Fruit fly (Drosophila melanogaster) whole organism, embryonic: ENCODE data around the gene CG7409.

Experiments
- C15 ChIP-seq: fragments of 200-800 bp; sonication (Bioruptor generic); IDR thresholded peaks from 3 replicates; pipeline ENCODE4 v1.3.6; 2022; ENCODE audit warnings: missing biosample characterization, missing genetic modification characterization
- CG10274 ChIP-seq: fragments of 200-800 bp; sonication (Bioruptor generic); optimal IDR thresholded peaks from 3 replicates; lab custom pipeline; 2017; ENCODE audit warnings: missing biosample characterization, mild to moderate bottlenecking, missing genetic modification characterization
- CG12155 ChIP-seq: fragments of 200-800 bp; sonication (Bioruptor generic); optimal IDR thresholded peaks from 3 replicates; lab custom pipeline; 2016; ENCODE audit warnings: missing biosample characterization, missing genetic modification characterization
- CG14965 ChIP-seq: fragments of 200-800 bp; sonication (Bioruptor generic); optimal IDR thresholded peaks from 2 replicates; lab custom pipeline; 2016; ENCODE audit warnings: missing biosample characterization, missing genetic modification characterization, borderline replicate concordance
- CG2678 ChIP-seq: fragments of 200-800 bp; sonication (Bioruptor generic); optimal IDR thresholded peaks from 3 replicates; lab custom pipeline; 2019; ENCODE audit warnings: missing biosample characterization, mild to moderate bottlenecking, missing genetic modification characterization, moderate library complexity
- CG31224 ChIP-seq: fragments of 200-800 bp; sonication (Bioruptor generic); IDR thresholded peaks from 2 replicates; pipeline ENCODE4 v1.3.6; 2022; ENCODE audit warnings: missing biosample characterization, missing genetic modification characterization
- CG31441 ChIP-seq: fragments of 200-800 bp; sonication (Bioruptor generic); IDR thresholded peaks from 2 replicates; pipeline ENCODE4 v1.3.6; 2022; ENCODE audit warnings: missing biosample characterization, missing genetic modification characterization
- CG4360 ChIP-seq: fragments of 200-800 bp; sonication (Bioruptor generic); IDR thresholded peaks from 2 replicates; pipeline ENCODE4 v1.3.6; 2022; ENCODE audit warnings: missing biosample characterization, missing genetic modification characterization
- CG7928 ChIP-seq: fragments of 200-800 bp; sonication (Bioruptor generic); optimal IDR thresholded peaks from 2 replicates; lab custom pipeline; 2017; ENCODE audit warnings: missing biosample characterization, mild to moderate bottlenecking, missing genetic modification characterization
- E2f1 ChIP-seq: fragments of 200-800 bp; sonication (Bioruptor generic); IDR thresholded peaks from 2 replicates; pipeline ENCODE4 v1.3.6; 2022; ENCODE audit warnings: missing biosample characterization, missing genetic modification characterization
- Hand ChIP-seq: fragments of 200-800 bp; sonication (Bioruptor generic); optimal IDR thresholded peaks from 2 replicates; lab custom pipeline; 2017; ENCODE audit warnings: mild to moderate bottlenecking, missing biosample characterization, missing genetic modification reagents, missing genetic modification characterization
- Optix ChIP-seq: fragments of 200-800 bp; sonication (Bioruptor generic); IDR thresholded peaks from 3 replicates; pipeline ENCODE4 v1.3.6; 2022; ENCODE audit warnings: missing biosample characterization, missing genetic modification characterization
- Pdp1 ChIP-seq, 2 experiments: fragments of 200-800 bp; sonication (Bioruptor generic); optimal IDR thresholded peaks; 3 replicates each; lab custom pipeline; 2016; ENCODE audit warnings: missing biosample characterization in 2 of 2, missing genetic modification characterization in 2 of 2, mild to moderate bottlenecking in 1 of 2, moderate library complexity in 1 of 2
- Poxn ChIP-seq: fragments of 200-800 bp; sonication (Bioruptor generic); IDR thresholded peaks from 2 replicates; pipeline ENCODE4 v1.3.6; 2022; ENCODE audit warnings: missing biosample characterization, missing genetic modification characterization
- Trl ChIP-seq, 3 experiments: fragments of >200 bp in 2 of 3; fragments of 200-800 bp in 1 of 3; sonication (Bioruptor generic) in 1 of 3; optimal IDR thresholded peaks; 2 replicates in 1 of 3; 3 replicates in 2 of 3; lab custom pipeline; 2016 to 2017; ENCODE audit warnings: missing biosample characterization in 1 of 3, missing genetic modification characterization in 1 of 3
- bcd ChIP-seq: fragments of 200-800 bp; sonication (Bioruptor generic); optimal IDR thresholded peaks from 2 replicates; lab custom pipeline; 2017; ENCODE audit warnings: missing biosample characterization, mild to moderate bottlenecking, missing genetic modification characterization
- cg ChIP-seq: fragments of 200-800 bp; sonication (Bioruptor generic); optimal IDR thresholded peaks from 3 replicates; lab custom pipeline; 2019; ENCODE audit warnings: missing biosample characterization, mild to moderate bottlenecking, missing genetic modification characterization, moderate library complexity
- chinmo ChIP-seq: fragments of 200-800 bp; sonication (Bioruptor generic); IDR thresholded peaks from 4 replicates; pipeline ENCODE4 v1.3.6; 2022; ENCODE audit warnings: missing biosample characterization, missing genetic modification characterization; ENCODE audit not compliant: partially characterized antibody
- fu2 ChIP-seq: fragments of 200-800 bp; sonication (Bioruptor generic); optimal IDR thresholded peaks from 2 replicates; lab custom pipeline; 2016; ENCODE audit warnings: missing biosample characterization, missing genetic modification characterization
- hkb ChIP-seq, 2 experiments: fragments of 200-800 bp in 1 of 2; fragments of >200 bp in 1 of 2; sonication (Bioruptor generic) in 1 of 2; IDR thresholded peaks in 1 of 2; optimal IDR thresholded peaks in 1 of 2; 2 replicates each; pipeline versions ENCODE4 v1.3.6 to Lab custom; 2017 to 2022; ENCODE audit warnings: missing biosample characterization in 1 of 2, missing genetic modification characterization in 1 of 2
- inv ChIP-seq: fragments of 200-800 bp; sonication (Bioruptor generic); IDR thresholded peaks from 2 replicates; pipeline ENCODE4 v1.3.6; 2022; ENCODE audit warnings: missing biosample characterization, missing genetic modification characterization; ENCODE audit not compliant: partially characterized antibody
- kah ChIP-seq: fragments of 200-800 bp; sonication (Bioruptor generic); optimal IDR thresholded peaks from 2 replicates; lab custom pipeline; 2018; ENCODE audit warnings: missing biosample characterization, mild to moderate bottlenecking, missing genetic modification characterization
- lola ChIP-seq, 3 experiments: fragments of >200 bp in 2 of 3; fragments of 200-800 bp in 1 of 3; sonication (Bioruptor generic) in 1 of 3; optimal IDR thresholded peaks; 2 replicates each; lab custom pipeline; 2017 to 2019; ENCODE audit warnings: missing biosample characterization in 3 of 3, missing genetic modification characterization in 3 of 3, mild to moderate bottlenecking in 1 of 3, moderate library complexity in 1 of 3
- pho ChIP-seq: fragments of 200-800 bp; sonication (Bioruptor generic); optimal IDR thresholded peaks from 2 replicates; lab custom pipeline; 2016; ENCODE audit warnings: missing biosample characterization, missing genetic modification characterization
- pzg ChIP-seq: fragments of 200-800 bp; sonication (Bioruptor generic); optimal IDR thresholded peaks from 3 replicates; lab custom pipeline; 2018; ENCODE audit warnings: missing biosample characterization, mild to moderate bottlenecking, missing genetic modification characterization, moderate library complexity
- sisA ChIP-seq: fragments of 200-800 bp; sonication (Bioruptor generic); IDR thresholded peaks from 2 replicates; pipeline ENCODE4 v1.3.6; 2022; ENCODE audit warnings: missing biosample characterization, missing genetic modification characterization
- zfh2 ChIP-seq: fragments of 200-800 bp; sonication (Bioruptor generic); optimal IDR thresholded peaks from 2 replicates; lab custom pipeline; 2016; ENCODE audit warnings: missing biosample characterization, missing genetic modification characterization

Gene CG7409

DNA sequence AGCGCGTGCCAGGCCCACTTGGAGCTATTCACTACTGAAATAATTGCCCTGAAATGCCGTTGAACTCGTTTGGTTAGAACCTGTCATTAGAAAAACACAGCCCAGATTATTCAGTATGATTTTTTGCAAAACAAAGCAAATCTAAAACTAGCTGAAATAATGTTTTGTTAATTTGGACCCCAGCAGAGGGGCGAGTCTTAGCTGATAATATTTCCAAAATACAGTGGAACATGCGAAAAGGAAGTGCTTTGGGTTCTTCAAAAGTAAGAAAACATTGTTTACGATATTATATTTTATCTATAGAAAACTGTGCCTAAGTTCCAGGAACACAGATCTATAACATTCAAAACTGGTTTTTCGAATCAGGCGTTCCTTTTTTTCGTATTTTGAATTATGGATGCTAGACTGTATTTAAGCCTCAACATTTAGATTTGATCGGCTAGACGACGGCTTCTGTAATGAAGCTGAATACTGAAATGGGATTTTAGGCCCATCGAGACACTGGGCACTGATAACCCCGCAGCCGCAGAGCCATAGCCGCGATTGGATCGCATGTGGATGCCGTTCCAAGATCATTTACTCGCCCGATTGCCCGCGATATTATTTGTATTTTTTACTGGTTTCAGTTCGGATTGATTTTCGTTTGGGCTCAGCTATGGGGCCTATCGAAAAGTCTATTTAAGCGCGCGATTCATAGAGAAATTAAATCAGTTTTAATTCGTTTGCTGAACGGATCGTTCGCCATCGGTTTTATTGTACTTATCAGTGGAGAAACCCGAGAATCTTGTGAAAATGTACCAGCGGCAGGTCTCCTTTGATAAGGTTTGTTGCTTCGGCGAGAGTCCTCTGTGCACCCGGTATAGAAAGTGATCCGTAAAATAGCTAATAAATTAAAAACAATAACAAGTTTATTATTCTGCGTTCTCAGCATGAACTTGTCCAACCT lies 5.9 kb downstream of the CG7409 start, which contains the start of gene Hn (continued):
- TF ChIP-seq zfh2 (GFP tag; lab: Kevin White, UChicago) (peak; percentile 4), bcd (GFP tag; lab: Kevin White, UChicago) (peak; percentile 23)

DNA sequence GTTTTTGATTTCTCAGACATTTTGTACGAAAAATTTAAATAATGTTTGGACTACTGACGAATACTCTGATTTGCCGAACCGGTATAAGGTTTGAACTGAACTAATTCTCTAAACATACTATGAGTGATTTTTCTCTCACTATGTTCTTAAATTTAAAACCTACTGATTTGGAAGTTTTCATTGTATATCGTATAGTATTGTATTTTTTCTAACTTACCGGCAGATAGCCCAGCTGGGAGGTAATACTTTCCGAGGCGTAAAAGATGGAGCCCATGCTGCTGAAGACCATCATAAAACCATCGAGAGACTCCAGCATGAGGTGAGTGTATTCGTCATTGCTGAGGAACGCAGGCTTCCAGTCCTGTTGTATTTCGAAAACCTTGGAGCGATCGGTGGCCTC lies 14.0 kb downstream of the CG7409 start, which contains the start of gene CG32371:
Gene CG32371 (minus strand): TSS at position 101 of the 400 bp plus-strand sequence.
- TF ChIP-seq Hand (GFP tag; lab: Kevin White, UChicago) (no peak), C15 (no peak), inv (GFP tag; lab: Robert Waterston, UW) (no peak), CG10274 (GFP tag; lab: Kevin White, UChicago) (no peak), CG31224 (GFP tag; lab: Robert Waterston, UW) (no peak), Optix (GFP tag; lab: Robert Waterston, UW) (no peak), CG12155 (GFP tag; lab: Kevin White, UChicago) (no peak), Poxn (GFP tag; lab: Robert Waterston, UW) (no peak), hkb (optimal IDR thresholded peaks at IDR 0.05; lab: Kevin White, UChicago) (no peak), hkb (GFP tag; IDR thresholded peaks at IDR 0.05; lab: Robert Waterston, UW) (no peak), fu2 (GFP tag; lab: Kevin White, UChicago) (no peak)

DNA sequence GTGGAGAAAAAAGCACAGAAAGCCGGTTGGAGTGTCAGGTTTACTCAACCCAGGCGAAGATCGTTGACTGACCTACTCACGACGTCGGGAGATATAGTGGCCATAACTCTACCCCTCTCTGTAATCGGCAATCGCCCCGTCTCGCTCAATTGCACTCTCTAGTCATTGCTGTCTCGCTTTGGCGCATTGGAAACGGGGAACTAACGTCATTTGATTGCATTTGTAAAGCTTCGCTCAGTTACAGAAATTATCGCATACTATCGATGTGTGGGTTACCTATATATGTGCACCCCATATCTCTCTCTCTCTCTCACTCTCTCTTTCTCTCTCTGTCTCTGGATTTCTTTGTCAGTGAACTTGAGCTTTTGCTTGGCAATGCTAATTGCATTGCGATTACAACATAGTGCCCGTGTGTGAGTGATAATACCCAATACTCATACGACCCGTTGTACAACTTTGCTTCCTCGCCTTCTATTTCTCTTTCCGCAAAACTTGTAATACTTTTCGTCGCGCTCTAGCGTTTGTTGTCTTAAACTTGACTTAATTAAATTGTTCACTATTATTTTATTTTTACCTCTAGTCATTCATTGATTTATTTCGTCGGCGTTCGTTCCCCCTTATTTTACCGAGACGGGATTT lies 18.1 kb downstream of the CG7409 start:
- TF ChIP-seq sisA (GFP tag; lab: Robert Waterston, UW) (no peak), CG4360 (no peak), E2f1 (GFP tag; lab: Robert Waterston, UW) (no peak), pho (GFP tag; lab: Kevin White, UChicago) (no peak), CG31441 (GFP tag; lab: Robert Waterston, UW) (no peak), pzg (GFP tag; lab: Kevin White, UChicago) (no peak), chinmo (GFP tag; lab: Robert Waterston, UW) (0 out of 4 replicates have a peak, but pooled peaks have one; percentile 21), Trl (optimal IDR thresholded peaks at IDR 0.05; lab: Kevin White, UChicago) (peak; percentile 22), Trl (GFP tag; optimal IDR thresholded peaks at IDR 0.05; lab: Kevin White, UChicago) (no peak), cg (GFP tag; lab: Kevin White, UChicago) (peak; percentile 17), CG14965 (GFP tag; lab: Kevin White, UChicago) (no peak)

- TF ChIP-seq cg (GFP tag; lab: Kevin White, UChicago) (peak; percentile 13), CG2678 (tag; lab: Kevin White, UChicago) (no peak)
Measured at dm6 chr3L:7773529-7773928, 19.3 kb downstream of the CG7409 start.

dm6 chr3L:7774698-7775097 lies 20.5 kb downstream of the CG7409 start:
- TF ChIP-seq Pdp1 (GFP tag; optimal IDR thresholded peaks at IDR 0.05; lab: Kevin White, UChicago) (peak in 1 of 2 experiments; percentile 62), lola (GFP tag; optimal IDR thresholded peaks at IDR 0.05; lab: Kevin White, UChicago) (no peak), kah (GFP tag; lab: Kevin White, UChicago) (no peak), CG7928 (GFP tag; lab: Kevin White, UChicago) (no peak)
